Worm (Caenorhabditis elegans) whole organism, young adult: ENCODE measurements around the gene F33A8.7.

Experiments
- C17E4.6 ChIP-seq: fragments of 200-800 bp; sonication (Bioruptor generic); IDR thresholded peaks from 2 replicates; pipeline ENCODE4 v1.3.6; 2022; ENCODE audit warnings: missing genetic modification reagents, missing genetic modification characterization, missing compliant biosample characterization
- K12H6.12 ChIP-seq: fragments of 200-800 bp; sonication (Bioruptor generic); optimal IDR thresholded peaks from 2 replicates; lab custom pipeline; 2018; ENCODE audit warnings: mild to moderate bottlenecking, missing genetic modification characterization, missing compliant biosample characterization
- T07F8.4 ChIP-seq: sonication (generic microtip); optimal IDR thresholded peaks from 2 replicates; lab custom pipeline; 2016; ENCODE audit warnings: mild to moderate bottlenecking, missing genetic modification characterization, moderate library complexity, missing compliant biosample characterization
- Y56A3A.18 ChIP-seq: fragments of 200-800 bp; sonication (Bioruptor generic); IDR thresholded peaks from 2 replicates; pipeline ENCODE4 v1.3.6; 2022; ENCODE audit warnings: missing genetic modification reagents, missing genetic modification characterization, missing compliant biosample characterization
- Y95B8A.8 ChIP-seq: fragments of 200-800 bp; sonication (Bioruptor generic); IDR thresholded peaks from 2 replicates; pipeline ENCODE4 v1.3.6; 2022; ENCODE audit warnings: missing genetic modification reagents, missing genetic modification characterization, missing compliant biosample characterization
- aptf-2 ChIP-seq: fragments of 200-800 bp; sonication (Bioruptor generic); conservative IDR thresholded peaks from 2 replicates; pipeline ENCODE4 v1.3.6; 2022; ENCODE audit warnings: missing genetic modification reagents, missing genetic modification characterization, missing compliant biosample characterization
- atf-7 ChIP-seq: sonication (generic microtip); optimal IDR thresholded peaks from 2 replicates; lab custom pipeline; 2017; ENCODE audit warnings: mild to moderate bottlenecking, missing genetic modification characterization, missing compliant biosample characterization
- attf-5 ChIP-seq: fragments of 200-800 bp; sonication (Bioruptor generic); optimal IDR thresholded peaks from 2 replicates; lab custom pipeline; 2018; ENCODE audit warnings: mild to moderate bottlenecking, missing genetic modification characterization, missing compliant biosample characterization
- attf-6 ChIP-seq: fragments of 200-800 bp; sonication (Bioruptor generic); IDR thresholded peaks from 2 replicates; pipeline ENCODE4 v1.3.6; 2022; ENCODE audit warnings: missing genetic modification reagents, missing genetic modification characterization, missing compliant biosample characterization
- cebp-1 ChIP-seq, 2 experiments: fragments of 200-800 bp in 1 of 2; sonication (Bioruptor generic) in 1 of 2; sonication (generic microtip) in 1 of 2; IDR thresholded peaks in 1 of 2; optimal IDR thresholded peaks in 1 of 2; 2 replicates each; pipeline versions ENCODE4 v1.3.6 to Lab custom; 2017 to 2022; ENCODE audit warnings: missing compliant biosample characterization in 2 of 2, missing genetic modification characterization in 2 of 2, mild to moderate bottlenecking in 1 of 2, missing genetic modification reagents in 1 of 2, moderate library complexity in 1 of 2
- cebp-2 ChIP-seq: fragments of 200-800 bp; sonication (Bioruptor generic); IDR thresholded peaks from 2 replicates; pipeline ENCODE4 v1.3.6; 2022; ENCODE audit warnings: missing genetic modification characterization, missing compliant biosample characterization
- ceh-27 ChIP-seq: fragments of 200-800 bp; sonication (Bioruptor generic); optimal IDR thresholded peaks from 2 replicates; lab custom pipeline; 2018; ENCODE audit warnings: mild to moderate bottlenecking, missing genetic modification characterization, moderate library complexity, missing compliant biosample characterization
- dox-1 ChIP-seq: fragments of 200-800 bp; sonication (Bioruptor generic); IDR thresholded peaks from 2 replicates; pipeline ENCODE4 v1.3.6; 2022; ENCODE audit warnings: missing genetic modification reagents, missing genetic modification characterization, missing compliant biosample characterization
- ekl-4 ChIP-seq: fragments of 200-800 bp; sonication (Bioruptor generic); IDR thresholded peaks from 2 replicates; pipeline ENCODE4 v1.3.6; 2022; ENCODE audit warnings: missing genetic modification reagents, missing genetic modification characterization, missing compliant biosample characterization
- ets-4 ChIP-seq: fragments of 200-800 bp; sonication (Bioruptor generic); optimal IDR thresholded peaks from 2 replicates; lab custom pipeline; 2018; ENCODE audit warnings: mild to moderate bottlenecking, missing genetic modification characterization, missing compliant biosample characterization
- gei-17 ChIP-seq: fragments of 200-800 bp; sonication (Bioruptor generic); optimal IDR thresholded peaks from 2 replicates; lab custom pipeline; 2018; ENCODE audit warnings: mild to moderate bottlenecking, missing genetic modification characterization, missing compliant biosample characterization
- him-1 ChIP-seq: sonication (generic microtip); optimal IDR thresholded peaks from 2 replicates; lab custom pipeline; 2016; ENCODE audit warnings: missing genotype, missing genetic modification reagents, missing genetic modification characterization, missing compliant biosample characterization
- hmg-20 ChIP-seq: fragments of 200-800 bp; sonication (Bioruptor generic); IDR thresholded peaks from 2 replicates; pipeline ENCODE4 v1.3.6; 2022; ENCODE audit warnings: missing genetic modification reagents, missing genetic modification characterization, missing compliant biosample characterization
- lag-1 ChIP-seq: fragments of 200-800 bp; sonication (Bioruptor generic); IDR thresholded peaks from 2 replicates; pipeline ENCODE4 v1.3.6; 2022; ENCODE audit warnings: missing genetic modification reagents, missing genetic modification characterization, missing compliant biosample characterization
- lin-40 ChIP-seq: sonication (generic microtip); optimal IDR thresholded peaks from 2 replicates; lab custom pipeline; 2016; ENCODE audit warnings: missing genetic modification characterization, mild to moderate bottlenecking, missing compliant biosample characterization, missing genotype, missing genetic modification reagents
- lsl-1 ChIP-seq: fragments of 200-800 bp; sonication (Bioruptor generic); optimal IDR thresholded peaks from 2 replicates; lab custom pipeline; 2018; ENCODE audit warnings: mild to moderate bottlenecking, missing genetic modification characterization, moderate library complexity, missing compliant biosample characterization
- madf-6 ChIP-seq: fragments of 200-800 bp; sonication (Bioruptor generic); IDR thresholded peaks from 2 replicates; pipeline ENCODE4 v1.3.6; 2022; ENCODE audit warnings: missing genetic modification reagents, missing genetic modification characterization, missing compliant biosample characterization
- madf-8 ChIP-seq: fragments of 200-800 bp; sonication (Bioruptor generic); conservative IDR thresholded peaks from 2 replicates; pipeline ENCODE4 v1.3.6; 2022; ENCODE audit warnings: missing genetic modification reagents, missing genetic modification characterization, missing compliant biosample characterization
- mcd-1 ChIP-seq: fragments of 200-800 bp; sonication (Bioruptor generic); IDR thresholded peaks from 2 replicates; pipeline ENCODE4 v1.3.6; 2022; ENCODE audit warnings: missing genetic modification reagents, missing genetic modification characterization, missing compliant biosample characterization
- mel-28 ChIP-seq: sonication (generic microtip); optimal IDR thresholded peaks from 2 replicates; lab custom pipeline; 2016; ENCODE audit warnings: borderline replicate concordance, mild to moderate bottlenecking, missing genetic modification characterization, missing compliant biosample characterization
- nfyb-1 ChIP-seq: fragments of 200-800 bp; sonication (Bioruptor generic); IDR thresholded peaks from 2 replicates; pipeline ENCODE4 v1.3.6; 2022; ENCODE audit warnings: missing genetic modification reagents, missing genetic modification characterization, missing compliant biosample characterization
- nhr-179 ChIP-seq: sonication (generic microtip); optimal IDR thresholded peaks from 2 replicates; lab custom pipeline; 2016; ENCODE audit warnings: mild to moderate bottlenecking, missing genetic modification characterization, missing compliant biosample characterization
- rcor-1 ChIP-seq: fragments of 200-800 bp; sonication (Bioruptor generic); IDR thresholded peaks from 2 replicates; pipeline ENCODE4 v1.3.6; 2022; ENCODE audit warnings: missing genetic modification reagents, missing genetic modification characterization, missing compliant biosample characterization
- rec-8 ChIP-seq, 2 experiments: sonication (generic microtip); optimal IDR thresholded peaks; 2 replicates each; lab custom pipeline; 2016; ENCODE audit warnings: mild to moderate bottlenecking in 2 of 2, missing genetic modification characterization in 2 of 2, missing genetic modification reagents in 2 of 2, missing genotype in 2 of 2, missing biosample characterization in 1 of 2, missing compliant biosample characterization in 1 of 2, moderate library complexity in 1 of 2
- rpc-1 ChIP-seq, 2 experiments: fragments of 150-350 bp in 1 of 2; sonication (generic microtip) in 1 of 2; optimal IDR thresholded peaks; 2 replicates each; lab custom pipeline; 2014 to 2018; ENCODE audit warnings: missing biosample characterization in 1 of 2, missing genetic modification characterization in 1 of 2, missing genetic modification reagents in 1 of 2, missing genotype in 1 of 2
- sdz-38 ChIP-seq: sonication (generic microtip); optimal IDR thresholded peaks from 2 replicates; lab custom pipeline; 2016; ENCODE audit warnings: missing genotype, missing genetic modification characterization, missing compliant biosample characterization
- snpc-1.3 ChIP-seq: sonication (generic microtip); optimal IDR thresholded peaks from 2 replicates; lab custom pipeline; 2017; ENCODE audit warnings: missing genetic modification characterization, mild to moderate bottlenecking, missing compliant biosample characterization, antibody characterized with exemption, moderate library complexity, missing genotype, missing genetic modification reagents; ENCODE audit not compliant: insufficient read depth
- snpc-4 ChIP-seq, 5 experiments: fragments of 150-350 bp in 1 of 5; sonication (generic microtip) in 4 of 5; optimal IDR thresholded peaks; 2 replicates each; lab custom pipeline; 2014 to 2018; ENCODE audit warnings: missing genetic modification characterization in 5 of 5, missing biosample characterization in 3 of 5, antibody characterized with exemption in 2 of 5, mild to moderate bottlenecking in 2 of 5, missing compliant biosample characterization in 2 of 5, missing genotype in 2 of 5, moderate library complexity in 2 of 5, missing genetic modification reagents in 1 of 5
- tbx-9 ChIP-seq: sonication (generic microtip); optimal IDR thresholded peaks from 2 replicates; lab custom pipeline; 2016; ENCODE audit warnings: borderline replicate concordance, missing genetic modification characterization, inconsistent platforms, missing compliant biosample characterization
- xnd-1 ChIP-seq: sonication (generic microtip); optimal IDR thresholded peaks from 2 replicates; lab custom pipeline; 2016; ENCODE audit warnings: missing genotype, missing genetic modification reagents, missing genetic modification characterization, missing compliant biosample characterization
- zfh-2 ChIP-seq: fragments of 200-800 bp; sonication (Bioruptor generic); conservative IDR thresholded peaks from 2 replicates; pipeline ENCODE4 v1.3.6; 2022; ENCODE audit warnings: missing genetic modification reagents, missing genetic modification characterization, missing compliant biosample characterization
- zim-3 ChIP-seq: sonication (generic microtip); optimal IDR thresholded peaks from 2 replicates; lab custom pipeline; 2017; ENCODE audit warnings: mild to moderate bottlenecking, missing genetic modification characterization, moderate library complexity, missing compliant biosample characterization
- ztf-3 ChIP-seq: fragments of 200-800 bp; sonication (Bioruptor generic); optimal IDR thresholded peaks from 2 replicates; lab custom pipeline; 2018; ENCODE audit warnings: mild to moderate bottlenecking, missing genetic modification characterization, missing compliant biosample characterization

The F33A8.7 gene

DNA sequence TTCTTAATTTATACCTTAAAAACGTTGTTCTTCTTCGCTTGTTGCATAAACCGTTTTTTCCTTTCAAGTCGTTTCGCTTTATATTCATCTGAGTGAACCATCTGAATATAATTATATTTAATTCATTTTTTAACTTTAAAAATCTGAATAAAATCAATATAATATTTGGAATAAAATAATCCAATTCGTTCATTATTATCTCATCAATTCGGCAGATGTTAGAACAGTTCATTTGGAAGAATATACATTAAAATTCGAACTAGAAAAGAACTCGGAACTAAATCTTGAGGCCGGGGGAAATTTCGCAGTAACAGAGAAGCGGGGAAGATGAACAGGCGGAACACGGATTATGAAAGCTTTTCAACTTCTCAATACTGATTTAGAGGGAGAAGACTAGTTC, 23.5 kb upstream of the F33A8.7 start, which contains the start of gene F33A8.4:
TSS of gene F33A8.4 (minus strand) at position 101 of the 400 bp plus-strand sequence.
- TF ChIP-seq mel-28 (tag; lab: Kevin White, UChicago) (no peak), snpc-1.3 (tag; lab: Kevin White, UChicago) (no peak), Y95B8A.8 (GFP tag; lab: Robert Waterston, UW) (no peak), attf-6 (no peak), ceh-27 (GFP tag; lab: Kevin White, UChicago) (no peak), him-1 (tag; lab: Kevin White, UChicago) (no peak), rcor-1 (GFP tag; lab: Robert Waterston, UW) (no peak), nfyb-1 (GFP tag; lab: Robert Waterston, UW) (no peak), ztf-3 (GFP tag; lab: Kevin White, UChicago) (no peak), nhr-179 (tag; lab: Kevin White, UChicago) (no peak), sdz-38 (no peak), C17E4.6 (GFP tag; lab: Robert Waterston, UW) (no peak), tbx-9 (tag; lab: Kevin White, UChicago) (no peak), K12H6.12 (no peak), snpc-4 (GFP tag; optimal IDR thresholded peaks at IDR 0.05; lab: Kevin White, UChicago) (no peak), snpc-4 (tag; optimal IDR thresholded peaks at IDR 0.05; lab: Kevin White, UChicago) (no peak), cebp-2 (no peak), dox-1 (GFP tag; lab: Robert Waterston, UW) (no peak), zim-3 (tag; lab: Kevin White, UChicago) (no peak), rpc-1 (optimal IDR thresholded peaks at IDR 0.05; lab: Kevin White, UChicago) (no peak), rpc-1 (tag; optimal IDR thresholded peaks at IDR 0.05; lab: Kevin White, UChicago) (no peak), lin-40 (tag; lab: Kevin White, UChicago) (no peak)

DNA sequence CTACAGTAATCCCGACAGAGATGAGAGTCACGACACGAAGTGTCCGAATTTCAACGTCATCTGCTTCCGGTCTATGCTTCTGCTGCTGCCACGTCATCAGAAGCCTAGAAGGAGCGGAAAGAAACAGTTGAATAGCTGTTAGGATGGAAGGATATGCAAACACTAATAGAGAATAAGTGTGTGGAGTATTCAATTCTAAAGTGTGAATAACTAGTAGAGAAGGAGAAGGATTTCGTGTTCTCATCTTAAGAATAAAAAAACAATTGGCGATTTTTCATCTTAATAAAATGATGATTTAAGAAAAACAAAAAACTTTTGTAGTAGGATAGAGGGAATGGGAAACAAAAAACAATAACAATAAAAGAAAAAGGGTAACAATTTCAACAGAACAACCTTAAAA, 20.4 kb upstream of the F33A8.7 start, which contains the start of gene col-83:
TSS of gene col-83 (minus strand) at position 101 of the 400 bp plus-strand sequence.
- TF ChIP-seq aptf-2 (GFP tag; lab: Robert Waterston, UW) (no peak), hmg-20 (GFP tag; lab: Robert Waterston, UW) (no peak), rec-8 (tag; optimal IDR thresholded peaks at IDR 0.05; lab: Kevin White, UChicago) (no peak)

DNA sequence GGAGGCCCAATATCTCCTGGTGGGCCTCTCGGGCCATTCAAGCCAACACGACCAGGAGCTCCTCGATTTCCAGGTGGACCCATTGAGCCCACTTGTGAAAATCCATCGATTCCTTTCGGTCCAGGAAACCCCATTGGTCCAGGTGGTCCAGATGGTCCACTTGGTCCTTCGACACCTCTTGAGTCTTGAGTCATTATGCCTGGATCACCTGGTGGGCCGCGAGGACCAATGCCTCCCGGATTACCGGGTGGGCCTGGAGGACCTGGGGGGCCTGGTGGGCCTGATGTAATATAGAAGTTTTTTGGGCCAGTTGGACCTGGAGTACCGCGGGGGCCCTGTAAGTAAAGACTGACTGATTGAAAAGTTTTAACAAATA, 18.7 kb upstream of the F33A8.7 start:
- TF ChIP-seq aptf-2 (GFP tag; lab: Robert Waterston, UW) (no peak), zfh-2 (peak; percentile 64)

DNA sequence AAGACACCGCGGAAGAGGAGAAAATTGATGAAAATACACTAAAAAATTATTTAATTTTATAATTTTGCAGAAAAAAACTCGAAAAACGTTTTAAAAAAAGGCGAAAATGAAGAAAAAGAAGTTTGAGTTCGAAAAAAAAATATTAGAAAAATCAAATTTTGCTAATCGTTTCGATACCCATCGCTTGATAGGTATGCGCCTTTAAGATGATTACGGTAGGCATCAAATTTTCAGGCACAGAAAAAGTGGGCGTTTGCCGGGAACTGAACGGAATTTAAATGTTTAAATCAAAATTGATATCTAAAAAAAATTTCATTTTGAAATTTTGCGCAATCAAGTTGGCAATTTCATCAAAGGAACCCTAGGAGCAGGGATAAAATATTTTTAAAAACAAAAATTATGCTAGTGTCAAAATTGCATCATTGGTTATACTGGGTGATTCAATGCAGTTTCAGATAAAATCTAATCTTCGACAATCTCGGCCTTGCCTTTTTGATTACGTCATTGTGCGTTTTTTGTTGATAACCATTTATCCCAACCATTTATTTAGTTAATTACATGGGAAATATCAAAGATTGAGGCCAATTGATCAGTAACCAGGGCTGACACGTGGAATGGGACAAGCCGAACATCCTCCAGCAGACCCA, 18.2 kb upstream of the F33A8.7 start:
- peak; percentile 63 for TF ChIP-seq lsl-1
- peak; percentile 63 for TF ChIP-seq madf-8 (GFP tag; lab: Robert Waterston, UW)
- TF ChIP-seq xnd-1 (tag; lab: Kevin White, UChicago): peak; percentile 18
- TF ChIP-seq lag-1 (GFP tag; lab: Robert Waterston, UW): no peak
- TF ChIP-seq madf-6 (GFP tag; lab: Robert Waterston, UW): peak; percentile 60; the same call in 1 of the 2 replicates

DNA sequence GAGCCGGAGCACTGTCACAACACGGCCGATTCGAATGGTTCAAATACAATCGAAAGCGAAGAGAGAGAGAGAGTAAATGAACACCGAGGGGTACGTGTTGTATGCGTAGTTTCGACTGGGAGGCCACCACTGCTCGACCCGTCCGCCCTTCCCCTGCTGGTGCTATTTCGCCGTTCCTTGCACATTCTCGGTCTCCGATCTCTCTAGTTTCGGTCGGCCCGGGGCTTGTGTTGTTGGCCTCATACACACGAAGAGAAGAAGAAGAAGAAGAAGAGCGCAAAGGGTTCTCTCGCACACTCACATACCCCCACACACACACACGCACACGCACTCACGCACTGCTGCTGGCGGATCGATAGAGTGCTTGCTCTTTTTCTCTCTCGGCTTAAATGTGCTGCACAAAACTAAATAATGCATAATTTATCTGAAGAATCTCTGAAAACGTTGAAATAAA, 17.4 kb upstream of the F33A8.7 start:
- peak; percentile 5 for TF ChIP-seq gei-17 (GFP tag; lab: Kevin White, UChicago)
- no peak for TF ChIP-seq snpc-4 (GFP tag; optimal IDR thresholded peaks at IDR 0.05; lab: Kevin White, UChicago)
- TF ChIP-seq snpc-4 (tag; optimal IDR thresholded peaks at IDR 0.05; lab: Kevin White, UChicago): peak; percentile 26 to 57 (median 46)
- peak; percentile 4 for TF ChIP-seq atf-7 (tag; lab: Kevin White, UChicago)
- peak; percentile 65; the same call in 1 of the 2 replicates for TF ChIP-seq Y56A3A.18 (GFP tag; lab: Robert Waterston, UW)
- peak; percentile 16 for TF ChIP-seq ets-4 (GFP tag; lab: Kevin White, UChicago)
- 0 out of 2 replicates have a peak, but pooled peaks have one; percentile 37 for TF ChIP-seq madf-6 (GFP tag; lab: Robert Waterston, UW)
- TF ChIP-seq T07F8.4 (tag; lab: Kevin White, UChicago): no peak
- TF ChIP-seq mcd-1: peak; percentile 64
- 0 out of 2 replicates have a peak, but pooled peaks have one; percentile 32 for TF ChIP-seq ekl-4 (GFP tag; lab: Robert Waterston, UW)
- peak; percentile 70 for TF ChIP-seq dox-1 (GFP tag; lab: Robert Waterston, UW)
- no peak for TF ChIP-seq cebp-1 (GFP tag; IDR thresholded peaks at IDR 0.05; lab: Robert Waterston, UW)
- TF ChIP-seq cebp-1 (tag; optimal IDR thresholded peaks at IDR 0.05; lab: Kevin White, UChicago): peak; percentile 80
- peak; percentile 66 for TF ChIP-seq ceh-27 (GFP tag; lab: Kevin White, UChicago)
- TF ChIP-seq attf-5: peak; percentile 85
